Fruit fly (Drosophila melanogaster) whole organism, embryonic: ENCODE results near the gene CG31898.
A peak's percentile ranks its signal among the peaks of the same experiment; 100 is the strongest.

Experiments used
- Asciz ChIP-seq: fragments of 200-800 bp; sonication (Bioruptor generic); optimal IDR thresholded peaks from 2 replicates; lab custom pipeline; 2017; ENCODE audit warnings: missing biosample characterization, mild to moderate bottlenecking, missing genetic modification characterization, missing genetic modification reagents
- BtbVII ChIP-seq: fragments of 200-800 bp; sonication (Bioruptor generic); optimal IDR thresholded peaks from 3 replicates; lab custom pipeline; 2017; ENCODE audit warnings: missing biosample characterization, mild to moderate bottlenecking, missing genetic modification characterization
- CG11093 ChIP-seq: fragments of 200-800 bp; sonication (Bioruptor generic); IDR thresholded peaks from 3 replicates; pipeline ENCODE4 v1.3.6; 2022; ENCODE audit warnings: missing biosample characterization, missing genetic modification characterization
- CG11247 ChIP-seq: fragments of 200-800 bp; sonication (Bioruptor generic); IDR thresholded peaks from 2 replicates; pipeline ENCODE4 v1.3.6; 2022; ENCODE audit warnings: missing biosample characterization, missing genetic modification characterization
- CG11456 ChIP-seq: fragments of 200-800 bp; sonication (Bioruptor generic); IDR thresholded peaks from 3 replicates; pipeline ENCODE4 v1.3.6; 2022; ENCODE audit warnings: missing biosample characterization, missing genetic modification characterization
- CG12659 ChIP-seq: fragments of 200-800 bp; sonication (Bioruptor generic); optimal IDR thresholded peaks from 3 replicates; lab custom pipeline; 2017; ENCODE audit warnings: mild to moderate bottlenecking, missing biosample characterization, missing genetic modification reagents, missing genetic modification characterization
- CG13894 ChIP-seq: fragments of 200-800 bp; sonication (Bioruptor generic); optimal IDR thresholded peaks from 3 replicates; lab custom pipeline; 2018; ENCODE audit warnings: missing biosample characterization, mild to moderate bottlenecking, missing genetic modification characterization, moderate library complexity
- CG17385 ChIP-seq: fragments of 200-800 bp; sonication (Bioruptor generic); optimal IDR thresholded peaks from 3 replicates; lab custom pipeline; 2018; ENCODE audit warnings: missing biosample characterization, mild to moderate bottlenecking, missing genetic modification characterization
- CG18619 ChIP-seq: fragments of 200-800 bp; sonication (Bioruptor generic); optimal IDR thresholded peaks from 3 replicates; lab custom pipeline; 2017; ENCODE audit warnings: missing biosample characterization, mild to moderate bottlenecking, missing genetic modification characterization
- CG2199 ChIP-seq: fragments of 200-800 bp; sonication (Bioruptor generic); IDR thresholded peaks from 3 replicates; pipeline ENCODE4 v1.3.6; 2022; ENCODE audit warnings: missing biosample characterization, missing genetic modification characterization
- CG2678 ChIP-seq: fragments of 200-800 bp; sonication (Bioruptor generic); optimal IDR thresholded peaks from 3 replicates; lab custom pipeline; 2019; ENCODE audit warnings: missing biosample characterization, mild to moderate bottlenecking, missing genetic modification characterization, moderate library complexity
- CG30020 ChIP-seq: fragments of 200-800 bp; optimal IDR thresholded peaks from 2 replicates; lab custom pipeline; 2019; ENCODE audit warnings: missing biosample characterization, mild to moderate bottlenecking, missing genetic modification characterization, moderate library complexity
- CG32767 ChIP-seq: fragments of 200-800 bp; sonication (Bioruptor generic); IDR thresholded peaks from 2 replicates; pipeline ENCODE4 v1.3.6; 2022; ENCODE audit warnings: missing biosample characterization, missing genetic modification characterization
- CG42726 ChIP-seq: fragments of 200-800 bp; sonication (Bioruptor generic); IDR thresholded peaks from 2 replicates; pipeline ENCODE4 v1.3.6; 2022; ENCODE audit warnings: missing biosample characterization, missing genetic modification characterization; ENCODE audit not compliant: partially characterized antibody
- CG4282 ChIP-seq: fragments of 200-800 bp; sonication (Bioruptor generic); optimal IDR thresholded peaks from 2 replicates; lab custom pipeline; 2016; ENCODE audit warnings: missing biosample characterization, missing genetic modification characterization
- CG5245 ChIP-seq: fragments of 200-800 bp; sonication (Bioruptor generic); optimal IDR thresholded peaks from 3 replicates; lab custom pipeline; 2016; ENCODE audit warnings: missing biosample characterization, missing genetic modification characterization
- CG5953 ChIP-seq: fragments of 200-800 bp; sonication (Bioruptor generic); IDR thresholded peaks from 2 replicates; pipeline ENCODE4 v1.3.6; 2022; ENCODE audit warnings: missing biosample characterization, missing genetic modification characterization
- CG6254 ChIP-seq: fragments of 200-800 bp; sonication (Bioruptor generic); optimal IDR thresholded peaks from 3 replicates; lab custom pipeline; 2017; ENCODE audit warnings: mild to moderate bottlenecking, missing biosample characterization, missing genetic modification reagents, missing genetic modification characterization
- CG9817 ChIP-seq: fragments of 200-800 bp; sonication (Bioruptor generic); optimal IDR thresholded peaks from 2 replicates; lab custom pipeline; 2018; ENCODE audit warnings: missing biosample characterization, mild to moderate bottlenecking, missing genetic modification characterization, moderate library complexity
- Dad ChIP-seq: fragments of 200-800 bp; sonication (Bioruptor generic); optimal IDR thresholded peaks from 3 replicates; lab custom pipeline; 2016; ENCODE audit warnings: missing biosample characterization, missing genetic modification characterization
- Drgx ChIP-seq: fragments of 200-800 bp; sonication (Bioruptor generic); IDR thresholded peaks from 2 replicates; pipeline ENCODE4 v1.3.6; 2022; ENCODE audit warnings: missing biosample characterization, missing genetic modification characterization
- Hsf ChIP-seq: fragments of 200-800 bp; sonication (Bioruptor generic); optimal IDR thresholded peaks from 3 replicates; lab custom pipeline; 2016; ENCODE audit warnings: missing biosample characterization, missing genetic modification characterization
- MBD-R2 ChIP-seq: fragments of 200-800 bp; sonication (Bioruptor generic); IDR thresholded peaks from 2 replicates; pipeline ENCODE4 v1.3.6; 2022; ENCODE audit warnings: missing biosample characterization, missing genetic modification characterization
- NC2α ChIP-seq: fragments of 200-800 bp; sonication (Bioruptor generic); optimal IDR thresholded peaks from 2 replicates; lab custom pipeline; 2016; ENCODE audit warnings: missing biosample characterization, missing genetic modification characterization
- Neu2 ChIP-seq: fragments of 200-800 bp; sonication (Bioruptor generic); optimal IDR thresholded peaks from 3 replicates; lab custom pipeline; 2016; ENCODE audit warnings: missing biosample characterization, missing genetic modification characterization, borderline replicate concordance
- Nf-YB ChIP-seq: fragments of 200-800 bp; sonication (Bioruptor generic); optimal IDR thresholded peaks from 3 replicates; lab custom pipeline; 2019; ENCODE audit warnings: missing biosample characterization, mild to moderate bottlenecking, missing genetic modification characterization, moderate library complexity
- Sox102F ChIP-seq: fragments of 200-800 bp; sonication (Bioruptor generic); optimal IDR thresholded peaks from 2 replicates; lab custom pipeline; 2018; ENCODE audit warnings: missing biosample characterization, mild to moderate bottlenecking, missing genetic modification characterization, moderate library complexity
- Usf ChIP-seq: fragments of 200-800 bp; sonication (Bioruptor generic); optimal IDR thresholded peaks from 2 replicates; lab custom pipeline; 2017; ENCODE audit warnings: missing genotype, missing biosample characterization, missing genetic modification characterization
- Vsx1 ChIP-seq: fragments of 200-800 bp; sonication (Bioruptor generic); optimal IDR thresholded peaks from 2 replicates; lab custom pipeline; 2017; ENCODE audit warnings: missing biosample characterization, mild to moderate bottlenecking, missing genetic modification characterization, missing genetic modification reagents
- ato ChIP-seq: fragments of 200-800 bp; sonication (Bioruptor generic); IDR thresholded peaks from 2 replicates; pipeline ENCODE4 v1.3.6; 2022; ENCODE audit warnings: missing biosample characterization, missing genetic modification characterization; ENCODE audit not compliant: partially characterized antibody
- cg ChIP-seq: fragments of 200-800 bp; sonication (Bioruptor generic); optimal IDR thresholded peaks from 3 replicates; lab custom pipeline; 2019; ENCODE audit warnings: missing biosample characterization, mild to moderate bottlenecking, missing genetic modification characterization, moderate library complexity
- crp ChIP-seq, 2 experiments: fragments of 200-800 bp; sonication (Bioruptor generic); optimal IDR thresholded peaks; 2 replicates in 1 of 2; 3 replicates in 1 of 2; lab custom pipeline; 2017; ENCODE audit warnings: missing biosample characterization in 2 of 2, missing genetic modification characterization in 2 of 2, mild to moderate bottlenecking in 1 of 2, moderate library complexity in 1 of 2
- fd3F ChIP-seq: fragments of 200-800 bp; sonication (Bioruptor generic); optimal IDR thresholded peaks from 2 replicates; lab custom pipeline; 2018; ENCODE audit warnings: missing biosample characterization, mild to moderate bottlenecking, missing genetic modification characterization, moderate library complexity
- gem ChIP-seq: fragments of 200-800 bp; sonication (Bioruptor generic); optimal IDR thresholded peaks from 2 replicates; lab custom pipeline; 2019; ENCODE audit warnings: missing biosample characterization, mild to moderate bottlenecking, missing genetic modification characterization, moderate library complexity
- ind ChIP-seq: fragments of 200-800 bp; sonication (Bioruptor generic); optimal IDR thresholded peaks from 3 replicates; lab custom pipeline; 2016; ENCODE audit warnings: missing biosample characterization, missing genetic modification characterization
- mirr ChIP-seq: fragments of 200-800 bp; sonication (Bioruptor generic); optimal IDR thresholded peaks from 3 replicates; lab custom pipeline; 2018; ENCODE audit warnings: missing biosample characterization, mild to moderate bottlenecking, missing genetic modification characterization
- oc ChIP-seq: fragments of 200-800 bp; sonication (Bioruptor generic); optimal IDR thresholded peaks from 2 replicates; lab custom pipeline; 2018; ENCODE audit warnings: missing biosample characterization, mild to moderate bottlenecking, missing genetic modification characterization, moderate library complexity
- p53 ChIP-seq: fragments of 200-800 bp; sonication (Bioruptor generic); optimal IDR thresholded peaks from 2 replicates; lab custom pipeline; 2016; ENCODE audit warnings: missing biosample characterization, missing genetic modification characterization
- rib ChIP-seq: fragments of 200-800 bp; sonication (Bioruptor generic); IDR thresholded peaks from 2 replicates; pipeline ENCODE4 v1.3.6; 2022; ENCODE audit warnings: missing biosample characterization, missing genetic modification characterization
- sens ChIP-seq: fragments of 200-800 bp; sonication (Bioruptor generic); peaks from one replicate; lab custom pipeline; 2016; ENCODE audit warnings: missing biosample characterization, missing genetic modification characterization
- seq ChIP-seq: fragments of 200-800 bp; sonication (Bioruptor generic); IDR thresholded peaks from 2 replicates; pipeline ENCODE4 v1.3.6; 2022; ENCODE audit warnings: missing biosample characterization, missing genetic modification characterization
- sna ChIP-seq: fragments of 200-800 bp; sonication (Bioruptor generic); IDR thresholded peaks from 2 replicates; pipeline ENCODE4 v1.3.6; 2022; ENCODE audit warnings: missing biosample characterization, missing genetic modification characterization; ENCODE audit not compliant: partially characterized antibody
- sqz ChIP-seq: fragments of 200-800 bp; sonication (Bioruptor generic); optimal IDR thresholded peaks from 3 replicates; lab custom pipeline; 2018; ENCODE audit warnings: missing biosample characterization, mild to moderate bottlenecking, missing genetic modification characterization
- sr ChIP-seq: fragments of 200-800 bp; sonication (Bioruptor generic); IDR thresholded peaks from 3 replicates; pipeline ENCODE4 v1.3.6; 2022; ENCODE audit warnings: missing biosample characterization, missing genetic modification characterization
- tio ChIP-seq: fragments of 200-800 bp; sonication (Bioruptor generic); optimal IDR thresholded peaks from 2 replicates; lab custom pipeline; 2017; ENCODE audit warnings: missing biosample characterization, missing genetic modification characterization, inconsistent platforms
- tup ChIP-seq: fragments of 200-800 bp; sonication (Bioruptor generic); optimal IDR thresholded peaks from 2 replicates; lab custom pipeline; 2016; ENCODE audit warnings: missing biosample characterization, mild to moderate bottlenecking, missing genetic modification characterization, moderate library complexity
- tx ChIP-seq: fragments of 200-800 bp; sonication (Bioruptor generic); optimal IDR thresholded peaks from 2 replicates; lab custom pipeline; 2016; ENCODE audit warnings: missing biosample characterization, missing genetic modification characterization
- usp ChIP-seq: fragments of >200 bp; optimal IDR thresholded peaks from 2 replicates; lab custom pipeline; 2017; ENCODE audit warnings: missing biosample characterization, missing genetic modification characterization
- wek ChIP-seq: fragments of 200-800 bp; sonication (Bioruptor generic); optimal IDR thresholded peaks from 3 replicates; lab custom pipeline; 2018; ENCODE audit warnings: missing biosample characterization, mild to moderate bottlenecking, missing genetic modification characterization, moderate library complexity
- wor ChIP-seq: fragments of 200-800 bp; sonication (Bioruptor generic); IDR thresholded peaks from 2 replicates; pipeline ENCODE4 v1.3.6; 2022; ENCODE audit warnings: missing biosample characterization, missing genetic modification characterization

Gene CG31898

DNA sequence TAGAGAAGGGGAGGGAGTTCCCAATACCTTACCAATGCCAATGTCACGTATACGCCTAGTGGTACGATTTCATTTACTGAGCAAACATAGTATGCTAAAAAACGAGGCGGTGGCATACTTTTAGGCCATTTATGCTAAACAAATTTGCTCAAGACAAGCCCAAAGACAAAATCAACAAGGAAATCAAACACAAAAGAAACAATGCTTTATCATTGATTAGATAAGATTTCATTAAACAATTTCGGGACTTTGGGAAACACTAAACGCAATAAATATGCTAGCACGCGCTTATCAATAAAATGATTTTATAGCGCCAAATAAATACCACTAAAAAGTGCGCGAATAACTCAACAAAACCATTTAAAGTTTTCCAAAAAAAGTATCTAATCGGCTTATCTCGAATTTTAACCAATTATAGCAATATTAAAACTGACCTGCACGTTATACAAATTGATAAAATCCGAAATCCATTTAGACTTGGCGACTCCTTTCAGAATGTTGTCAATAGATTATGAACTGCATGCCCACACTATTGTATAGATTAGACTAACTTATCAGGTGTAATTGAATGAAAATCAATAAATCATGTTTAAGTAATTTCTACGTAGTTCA, 49.6 kb upstream of the CG31898 start (continued):
- TF ChIP-seq tx (no peak), Sox102F (GFP tag; lab: Kevin White, UChicago) (peak; percentile 42), CG2199 (no peak), BtbVII (peak; percentile 57), seq (GFP tag; lab: Robert Waterston, UW) (no peak), cg (no peak), NC2α (GFP tag; lab: Kevin White, UChicago) (no peak), Nf-YB (GFP tag; lab: Kevin White, UChicago) (peak; percentile 3), p53 (GFP tag; lab: Kevin White, UChicago) (no peak), tup (GFP tag; lab: Kevin White, UChicago) (no peak), Dad (no peak), Hsf (GFP tag; lab: Kevin White, UChicago) (no peak), CG11093 (no peak), sr (GFP tag; lab: Robert Waterston, UW) (no peak), CG17385 (GFP tag; lab: Kevin White, UChicago) (peak; percentile 55), CG30020 (no peak), ato (GFP tag; lab: Robert Waterston, UW) (no peak), fd3F (GFP tag; lab: Kevin White, UChicago) (peak; percentile 28), CG13894 (tag; lab: Kevin White, UChicago) (no peak), Usf (GFP tag; lab: Kevin White, UChicago) (no peak), wek (GFP tag; lab: Kevin White, UChicago) (peak; percentile 52), CG18619 (GFP tag; lab: Kevin White, UChicago) (peak; percentile 8), CG42726 (GFP tag; lab: Robert Waterston, UW) (no peak), MBD-R2 (no peak), CG5245 (GFP tag; lab: Kevin White, UChicago) (no peak), gem (tag; lab: Kevin White, UChicago) (peak; percentile 50), CG11456 (GFP tag; lab: Robert Waterston, UW) (no peak), sna (GFP tag; lab: Robert Waterston, UW) (no peak), Neu2 (GFP tag; lab: Kevin White, UChicago) (no peak), wor (GFP tag; lab: Robert Waterston, UW) (no peak), CG11247 (GFP tag; lab: Robert Waterston, UW) (no peak), ind (GFP tag; lab: Kevin White, UChicago) (no peak), sens (peak; percentile 55), CG4282 (no peak), oc (no peak), sqz (GFP tag; lab: Kevin White, UChicago) (no peak), CG12659 (GFP tag; lab: Kevin White, UChicago) (peak; percentile 24), CG5953 (no peak), Vsx1 (GFP tag; lab: Kevin White, UChicago) (peak; percentile 51), mirr (GFP tag; lab: Kevin White, UChicago) (peak; percentile 73), Drgx (GFP tag; lab: Robert Waterston, UW) (no peak), CG32767 (GFP tag; lab: Robert Waterston, UW) (no peak), rib (GFP tag; lab: Robert Waterston, UW) (peak; percentile 33; the same call in 1 of the 2 replicates), Asciz (peak; percentile 39), tio (GFP tag; lab: Kevin White, UChicago) (no peak), crp (GFP tag; optimal IDR thresholded peaks at IDR 0.05; lab: Kevin White, UChicago) (no peak), usp (GFP tag; lab: Kevin White, UChicago) (no peak), CG6254 (GFP tag; lab: Kevin White, UChicago) (no peak), CG2678 (tag; lab: Kevin White, UChicago) (peak; percentile 68), CG9817 (tag; lab: Kevin White, UChicago) (peak; percentile 12)
